Worm (Caenorhabditis elegans) whole organism, early embryonic: ENCODE results near the gene F53F4.12.

Experiments used
- F13C5.2 ChIP-seq: sonication (generic microtip); optimal IDR thresholded peaks from 2 replicates; lab custom pipeline; 2017; ENCODE audit warnings: mild to moderate bottlenecking, missing genetic modification characterization, inconsistent platforms, missing compliant biosample characterization
- ama-1 ChIP-seq: fragments of 150-350 bp; optimal IDR thresholded peaks from 2 replicates; lab custom pipeline; 2014
- hmbx-1 ChIP-seq: sonication (generic microtip); optimal IDR thresholded peaks from 2 replicates; lab custom pipeline; 2016; ENCODE audit warnings: mild to moderate bottlenecking, missing genetic modification characterization, missing compliant biosample characterization
- scrt-1 ChIP-seq: fragments of 200-800 bp; sonication (Bioruptor generic); IDR thresholded peaks from 2 replicates; pipeline ENCODE4 v1.3.6; 2022; ENCODE audit warnings: missing genetic modification characterization, missing compliant biosample characterization
- sea-1 ChIP-seq: fragments of 200-800 bp; sonication (Bioruptor generic); conservative IDR thresholded peaks from 2 replicates; pipeline ENCODE4 v1.3.6; 2022; ENCODE audit warnings: missing genetic modification characterization, missing compliant biosample characterization
- tra-4 ChIP-seq: sonication (generic microtip); optimal IDR thresholded peaks from 2 replicates; lab custom pipeline; 2017; ENCODE audit warnings: missing genetic modification characterization, missing compliant biosample characterization

ce11 chrV:13660115-13660514, 34.3 kb downstream of the F53F4.12 start:
- TF ChIP-seq hmbx-1 (tag; lab: Kevin White, UChicago) (no peak), tra-4 (tag; lab: Kevin White, UChicago) (no peak), ama-1 (no peak), sea-1 (GFP tag; lab: Robert Waterston, UW) (no peak), F13C5.2 (tag; lab: Kevin White, UChicago) (no peak), scrt-1 (no peak)
